Comparison of ENCODE assay signal across 6 worm cellular contexts in genomic region chrII:905335-905734, ce11.
TF ChIP-seq lines count a peak whose summit lies in the region.

No protein-coding gene starts in this region.

TF ChIP-seq in whole organism, L1 larva, 84 proteins besides CTCF, POLR2A, EP300 and RAD21 (continues in another document):
- TF ChIP-seq isw-1 (GFP tag; IDR thresholded peaks at IDR 0.05; lab: Robert Waterston, UW) = no peak
- no peak for TF ChIP-seq lin-35 (GFP tag; optimal IDR thresholded peaks at IDR 0.05; lab: Kevin White, UChicago)
- no peak for TF ChIP-seq unc-86 (tag; optimal IDR thresholded peaks at IDR 0.05; lab: Kevin White, UChicago)
- no peak for TF ChIP-seq C16A3.4 (tag; optimal IDR thresholded peaks at IDR 0.05; lab: Kevin White, UChicago)
- peak; percentile 41 for TF ChIP-seq nhr-19 (GFP tag; conservative IDR thresholded peaks at IDR 0.05; lab: Robert Waterston, UW)
- peak; percentile 69 for TF ChIP-seq rnt-1 (tag; optimal IDR thresholded peaks at IDR 0.05; lab: Kevin White, UChicago)
- TF ChIP-seq nhr-85 (tag; lab: Kevin White, UChicago) = no peak
- peak; percentile 93 for TF ChIP-seq snpc-4 (tag; optimal IDR thresholded peaks at IDR 0.05; lab: Kevin White, UChicago)
- no peak for TF ChIP-seq elt-3 (tag; optimal IDR thresholded peaks at IDR 0.05; lab: Kevin White, UChicago)
- TF ChIP-seq F16B12.6 (tag; optimal IDR thresholded peaks at IDR 0.05; lab: Kevin White, UChicago) = no peak
- TF ChIP-seq ceh-82 (tag; optimal IDR thresholded peaks at IDR 0.05; lab: Kevin White, UChicago) = no peak
- TF ChIP-seq nhr-237 (tag; optimal IDR thresholded peaks at IDR 0.05; lab: Kevin White, UChicago) = no peak
- no peak for TF ChIP-seq lsy-2 (tag; optimal IDR thresholded peaks at IDR 0.05; lab: Kevin White, UChicago)
- no peak for TF ChIP-seq aha-1 (tag; optimal IDR thresholded peaks at IDR 0.05; lab: Kevin White, UChicago)
- no peak for TF ChIP-seq nhr-12 (tag; optimal IDR thresholded peaks at IDR 0.05; lab: Kevin White, UChicago)
- no peak for TF ChIP-seq lin-39 (tag; optimal IDR thresholded peaks at IDR 0.05; lab: Kevin White, UChicago)
- TF ChIP-seq zag-1 (tag; optimal IDR thresholded peaks at IDR 0.05; lab: Kevin White, UChicago) = no peak

TF ChIP-seq in whole organism, L2 larva, 48 proteins besides CTCF, POLR2A, EP300 and RAD21:
- TF ChIP-seq nhr-12 (tag; optimal IDR thresholded peaks at IDR 0.05; lab: Kevin White, UChicago) (no peak), ZK546.5 (tag; optimal IDR thresholded peaks at IDR 0.05; lab: Kevin White, UChicago) (no peak), lin-13 (GFP tag; optimal IDR thresholded peaks at IDR 0.05; lab: Kevin White, UChicago) (no peak), C34F6.9 (tag; optimal IDR thresholded peaks at IDR 0.05; lab: Kevin White, UChicago) (no peak), mdl-1 (tag; optimal IDR thresholded peaks at IDR 0.05; lab: Kevin White, UChicago) (no peak), unc-39 (tag; optimal IDR thresholded peaks at IDR 0.05; lab: Kevin White, UChicago) (no peak), snpc-4 (tag; optimal IDR thresholded peaks at IDR 0.05; lab: Kevin White, UChicago) (peak; percentile 75), gmeb-1 (tag; optimal IDR thresholded peaks at IDR 0.05; lab: Kevin White, UChicago) (no peak)

TF ChIP-seq in whole organism, L3 larva, 47 proteins besides CTCF, POLR2A, EP300 and RAD21:
- TF ChIP-seq snpc-4 (tag; optimal IDR thresholded peaks at IDR 0.05; lab: Kevin White, UChicago) (peak; percentile 13), elt-1 (tag; optimal IDR thresholded peaks at IDR 0.05; lab: Kevin White, UChicago) (no peak), fkh-2 (tag; optimal IDR thresholded peaks at IDR 0.05; lab: Kevin White, UChicago) (no peak)

TF ChIP-seq in whole organism, L4 larva, 104 proteins besides CTCF, POLR2A, EP300 and RAD21:
- TF ChIP-seq lin-29 (GFP tag; IDR thresholded peaks at IDR 0.05; lab: Robert Waterston, UW) = no peak
- no peak for TF ChIP-seq nhr-111 (GFP tag; optimal IDR thresholded peaks at IDR 0.05; lab: Kevin White, UChicago)
- TF ChIP-seq nhr-102 (tag; optimal IDR thresholded peaks at IDR 0.05; lab: Kevin White, UChicago) = no peak
- TF ChIP-seq F26F4.8 (GFP tag; conservative IDR thresholded peaks at IDR 0.05; lab: Robert Waterston, UW) = no peak
- peak; percentile 46 for TF ChIP-seq set-16 (GFP tag; IDR thresholded peaks at IDR 0.05; lab: Robert Waterston, UW)
- TF ChIP-seq unc-130 (GFP tag; optimal IDR thresholded peaks at IDR 0.05; lab: Kevin White, UChicago) = no peak
- no peak for TF ChIP-seq ceh-44 (GFP tag; IDR thresholded peaks at IDR 0.05; lab: Robert Waterston, UW)
- TF ChIP-seq snpc-4 (tag; optimal IDR thresholded peaks at IDR 0.05; lab: Kevin White, UChicago) = peak; percentile 25
- TF ChIP-seq sdz-12 (GFP tag; optimal IDR thresholded peaks at IDR 0.05; lab: Kevin White, UChicago) = no peak
- no peak for TF ChIP-seq pqm-1 (tag; optimal IDR thresholded peaks at IDR 0.05; lab: Kevin White, UChicago)
- no peak for TF ChIP-seq dmd-6 (GFP tag; IDR thresholded peaks at IDR 0.05; lab: Robert Waterston, UW)
- TF ChIP-seq daf-19 (GFP tag; conservative IDR thresholded peaks at IDR 0.05; lab: Robert Waterston, UW) = no peak
- no peak for TF ChIP-seq cey-2 (tag; optimal IDR thresholded peaks at IDR 0.05; lab: Kevin White, UChicago; ENCODE audit: borderline replicate concordance, insufficient read depth)
- no peak for TF ChIP-seq aly-2 (tag; optimal IDR thresholded peaks at IDR 0.05; lab: Kevin White, UChicago)
- TF ChIP-seq egl-27 (tag; optimal IDR thresholded peaks at IDR 0.05; lab: Kevin White, UChicago) = no peak

TF ChIP-seq in whole organism, early embryonic, 17 proteins besides CTCF, POLR2A, EP300 and RAD21:
- TF ChIP-seq pes-1 (GFP tag; IDR thresholded peaks at IDR 0.05; lab: Robert Waterston, UW) (peak; percentile 37; the same call in 1 of the 2 replicates), sea-1 (GFP tag; conservative IDR thresholded peaks at IDR 0.05; lab: Robert Waterston, UW) (0 out of 2 replicates have a peak, but pooled peaks have one; percentile 29), F13C5.2 (tag; optimal IDR thresholded peaks at IDR 0.05; lab: Kevin White, UChicago) (no peak)

TF ChIP-seq in whole organism, young adult, 124 proteins besides CTCF, POLR2A, EP300 and RAD21:
- TF ChIP-seq snpc-1.1 (tag; optimal IDR thresholded peaks at IDR 0.05; lab: Kevin White, UChicago; ENCODE audit: insufficient read depth) (peak; percentile 70), snpc-4 (GFP tag; optimal IDR thresholded peaks at IDR 0.05; lab: Kevin White, UChicago) (no peak), snpc-4 (tag; optimal IDR thresholded peaks at IDR 0.05; lab: Kevin White, UChicago) (peak in 2 of 4 experiments; percentile 75 to 90), zfh-2 (GFP tag; conservative IDR thresholded peaks at IDR 0.05; lab: Robert Waterston, UW) (peak; percentile 40; the same call in 1 of the 2 replicates), attf-6 (GFP tag; IDR thresholded peaks at IDR 0.05; lab: Robert Waterston, UW) (no peak), rec-8 (tag; optimal IDR thresholded peaks at IDR 0.05; lab: Kevin White, UChicago) (no peak), snpc-1.3 (tag; optimal IDR thresholded peaks at IDR 0.05; lab: Kevin White, UChicago; ENCODE audit: insufficient read depth) (no peak)
